Worm (Caenorhabditis elegans) whole organism, L3 larva: ENCODE measurements around the gene C02H6.3.

Experiments
- aly-2 ChIP-seq: fragments of 150-350 bp; optimal IDR thresholded peaks from 2 replicates; lab custom pipeline; 2014; ENCODE audit warnings: missing biosample characterization, missing genetic modification characterization
- ceh-28 ChIP-seq: fragments of 150-350 bp; optimal IDR thresholded peaks from 2 replicates; lab custom pipeline; 2014; ENCODE audit warnings: missing biosample characterization, missing genetic modification reagents, missing genetic modification characterization
- egl-27 ChIP-seq: sonication (generic microtip); optimal IDR thresholded peaks from 4 replicates; lab custom pipeline; 2017; ENCODE audit warnings: missing biosample characterization, missing genetic modification reagents, missing genetic modification characterization
- elt-1 ChIP-seq: fragments of 150-350 bp; optimal IDR thresholded peaks from 2 replicates; lab custom pipeline; 2014; ENCODE audit warnings: missing biosample characterization, missing genetic modification characterization
- lin-39 ChIP-seq: fragments of 150-350 bp; optimal IDR thresholded peaks from 2 replicates; lab custom pipeline; 2018; ENCODE audit warnings: missing biosample characterization, missing genetic modification reagents, missing genetic modification characterization
- mdl-1 ChIP-seq: fragments of 150-350 bp; optimal IDR thresholded peaks from 2 replicates; lab custom pipeline; 2014; ENCODE audit warnings: missing biosample characterization, missing genetic modification characterization
- nfya-1 ChIP-seq: sonication (generic microtip); optimal IDR thresholded peaks from 2 replicates; lab custom pipeline; 2017; ENCODE audit warnings: missing genetic modification characterization, mild to moderate bottlenecking, missing compliant biosample characterization, antibody characterized with exemption, moderate library complexity; ENCODE audit not compliant: insufficient read depth
- nhr-12 ChIP-seq: fragments of 150-350 bp; optimal IDR thresholded peaks from 2 replicates; lab custom pipeline; 2014; ENCODE audit warnings: missing biosample characterization, missing genetic modification characterization
- nhr-76 ChIP-seq: fragments of 150-350 bp; sonication (generic microtip); optimal IDR thresholded peaks from 5 replicates; lab custom pipeline; 2014; ENCODE audit warnings: missing biosample characterization, missing genetic modification characterization
- pqm-1 ChIP-seq: fragments of 150-350 bp; optimal IDR thresholded peaks from 2 replicates; lab custom pipeline; 2017; ENCODE audit warnings: missing biosample characterization, missing genetic modification characterization, inconsistent platforms
- unc-62 ChIP-seq: fragments of 150-350 bp; sonication (generic microtip); optimal IDR thresholded peaks from 4 replicates; lab custom pipeline; 2014; ENCODE audit warnings: missing biosample characterization, missing genetic modification reagents, missing genetic modification characterization
- ztf-4 ChIP-seq: fragments of 150-350 bp; optimal IDR thresholded peaks from 2 replicates; lab custom pipeline; 2014; ENCODE audit warnings: missing biosample characterization, missing genetic modification characterization

DNA sequence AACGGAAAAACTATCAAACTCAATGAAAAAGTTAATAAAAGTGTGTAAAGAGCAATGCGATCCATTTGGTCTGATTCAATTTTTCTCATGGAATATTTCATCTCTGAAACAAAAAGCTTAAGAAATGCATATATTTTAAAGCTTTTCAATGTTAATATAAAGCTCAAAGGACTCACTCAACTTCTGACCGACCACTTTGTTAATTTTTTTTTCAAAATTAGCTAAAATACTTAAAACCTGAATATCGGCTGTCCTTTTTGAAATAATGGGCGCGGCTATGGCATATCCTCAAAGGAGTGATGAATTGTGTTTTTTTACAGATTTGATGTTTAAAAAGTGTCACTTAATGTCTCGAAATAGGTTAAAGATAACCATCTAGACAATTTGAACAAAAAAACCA lies 2.1 kb upstream of the C02H6.3 start, which contains the start of gene C02H6.1:
- TF ChIP-seq egl-27: no peak
- no peak for TF ChIP-seq aly-2 (tag; lab: Kevin White, UChicago)
- no peak for TF ChIP-seq mdl-1 (tag; lab: Kevin White, UChicago)
- no peak for TF ChIP-seq ceh-28 (tag; lab: Kevin White, UChicago)
- TF ChIP-seq lin-39 (tag; lab: Kevin White, UChicago): no peak
- no peak for TF ChIP-seq nfya-1
- no peak for TF ChIP-seq elt-1
- no peak for TF ChIP-seq pqm-1
- no peak for TF ChIP-seq ztf-4 (tag; lab: Kevin White, UChicago)
- no peak for TF ChIP-seq nhr-76 (tag; lab: Kevin White, UChicago)
- TF ChIP-seq nhr-12 (tag; lab: Kevin White, UChicago): no peak
- TF ChIP-seq unc-62: no peak
